Fruit fly (Drosophila melanogaster) whole organism, embryonic: Measurements from ENCODE around the gene Sodh2.

Experiments
- Adf1 ChIP-seq: fragments of 200-800 bp; sonication (Bioruptor generic); IDR thresholded peaks from 2 replicates; pipeline ENCODE4 v1.3.6; 2022; ENCODE audit warnings: missing biosample characterization, missing genetic modification characterization
- Aef1 ChIP-seq: fragments of 200-800 bp; sonication (Bioruptor generic); IDR thresholded peaks from 3 replicates; pipeline ENCODE4 v1.3.6; 2022; ENCODE audit warnings: missing biosample characterization, missing genetic modification characterization
- CG10366 ChIP-seq: fragments of 200-800 bp; sonication (Bioruptor generic); IDR thresholded peaks from 2 replicates; pipeline ENCODE4 v1.3.6; 2022; ENCODE audit warnings: missing biosample characterization, missing genetic modification characterization
- CG10431 ChIP-seq: fragments of 200-800 bp; sonication (Bioruptor generic); optimal IDR thresholded peaks from 3 replicates; lab custom pipeline; 2018; ENCODE audit warnings: missing biosample characterization, mild to moderate bottlenecking, missing genetic modification characterization
- CG10565 ChIP-seq: fragments of 200-800 bp; sonication (Bioruptor generic); optimal IDR thresholded peaks from 3 replicates; lab custom pipeline; 2016; ENCODE audit warnings: missing biosample characterization, mild to moderate bottlenecking, missing genetic modification characterization
- CG10654 ChIP-seq: fragments of 200-800 bp; sonication (Bioruptor generic); optimal IDR thresholded peaks from 2 replicates; lab custom pipeline; 2016; ENCODE audit warnings: missing biosample characterization, missing genetic modification characterization
- CG11093 ChIP-seq: fragments of 200-800 bp; sonication (Bioruptor generic); IDR thresholded peaks from 3 replicates; pipeline ENCODE4 v1.3.6; 2022; ENCODE audit warnings: missing biosample characterization, missing genetic modification characterization
- CG12219 ChIP-seq: fragments of 200-800 bp; sonication (Bioruptor generic); optimal IDR thresholded peaks from 3 replicates; lab custom pipeline; 2018; ENCODE audit warnings: missing biosample characterization, mild to moderate bottlenecking, missing genetic modification characterization
- CG12769 ChIP-seq: fragments of 200-800 bp; sonication (Bioruptor generic); optimal IDR thresholded peaks from 2 replicates; lab custom pipeline; 2019; ENCODE audit warnings: missing biosample characterization, mild to moderate bottlenecking, missing genetic modification characterization, moderate library complexity
- CG13296 ChIP-seq: fragments of 200-800 bp; sonication (Bioruptor generic); optimal IDR thresholded peaks from 3 replicates; lab custom pipeline; 2018; ENCODE audit warnings: missing biosample characterization, mild to moderate bottlenecking, missing genetic modification characterization
- CG17829 ChIP-seq: fragments of 200-800 bp; optimal IDR thresholded peaks from 2 replicates; lab custom pipeline; 2019; ENCODE audit warnings: missing biosample characterization, mild to moderate bottlenecking, missing genetic modification characterization, moderate library complexity
- CG1832 ChIP-seq: fragments of 200-800 bp; sonication (Bioruptor generic); optimal IDR thresholded peaks from 2 replicates; lab custom pipeline; 2017; ENCODE audit warnings: missing biosample characterization, mild to moderate bottlenecking, missing genetic modification characterization, inconsistent platforms
- CG42726 ChIP-seq: fragments of 200-800 bp; sonication (Bioruptor generic); IDR thresholded peaks from 2 replicates; pipeline ENCODE4 v1.3.6; 2022; ENCODE audit warnings: missing biosample characterization, missing genetic modification characterization; ENCODE audit not compliant: partially characterized antibody
- CHES-1-like ChIP-seq: fragments of 200-800 bp; sonication (Bioruptor generic); optimal IDR thresholded peaks from 2 replicates; lab custom pipeline; 2016; ENCODE audit warnings: missing biosample characterization, missing genetic modification characterization
- CTCF ChIP-seq: fragments of 200-800 bp; sonication (Bioruptor generic); optimal IDR thresholded peaks from 2 replicates; lab custom pipeline; 2017; ENCODE audit warnings: missing biosample characterization, mild to moderate bottlenecking, missing genetic modification characterization, moderate library complexity
- Dfd ChIP-seq, 2 experiments: fragments of >200 bp; optimal IDR thresholded peaks; 2 replicates each; lab custom pipeline; 2017; ENCODE audit warnings: missing biosample characterization in 2 of 2, missing genetic modification characterization in 2 of 2
- Drgx ChIP-seq: fragments of 200-800 bp; sonication (Bioruptor generic); IDR thresholded peaks from 2 replicates; pipeline ENCODE4 v1.3.6; 2022; ENCODE audit warnings: missing biosample characterization, missing genetic modification characterization
- Hmx ChIP-seq: fragments of 200-800 bp; sonication (Bioruptor generic); optimal IDR thresholded peaks from 2 replicates; lab custom pipeline; 2016; ENCODE audit warnings: missing biosample characterization, missing genetic modification characterization
- Hr51 ChIP-seq, 2 experiments: fragments of 200-800 bp; sonication (Bioruptor generic); optimal IDR thresholded peaks; 2 replicates in 1 of 2; 3 replicates in 1 of 2; lab custom pipeline; 2016 to 2018; ENCODE audit warnings: missing biosample characterization in 2 of 2, missing genetic modification characterization in 2 of 2, mild to moderate bottlenecking in 1 of 2, moderate library complexity in 1 of 2
- Jarid2 ChIP-seq: fragments of 200-800 bp; sonication (Bioruptor generic); optimal IDR thresholded peaks from 3 replicates; lab custom pipeline; 2017; ENCODE audit warnings: mild to moderate bottlenecking, missing biosample characterization, missing genetic modification reagents, missing genetic modification characterization
- Lim3 ChIP-seq: fragments of 200-800 bp; sonication (Bioruptor generic); IDR thresholded peaks from 2 replicates; pipeline ENCODE4 v1.3.6; 2022; ENCODE audit warnings: missing biosample characterization, missing genetic modification characterization
- Neu2 ChIP-seq: fragments of 200-800 bp; sonication (Bioruptor generic); optimal IDR thresholded peaks from 3 replicates; lab custom pipeline; 2016; ENCODE audit warnings: missing biosample characterization, missing genetic modification characterization, borderline replicate concordance
- Optix ChIP-seq: fragments of 200-800 bp; sonication (Bioruptor generic); IDR thresholded peaks from 3 replicates; pipeline ENCODE4 v1.3.6; 2022; ENCODE audit warnings: missing biosample characterization, missing genetic modification characterization
- Rfx ChIP-seq: fragments of 200-800 bp; sonication (Bioruptor generic); IDR thresholded peaks from 2 replicates; pipeline ENCODE4 v1.3.6; 2022; ENCODE audit warnings: missing biosample characterization, missing genetic modification characterization
- Scr ChIP-seq: fragments of 200-800 bp; sonication (Bioruptor generic); IDR thresholded peaks from 2 replicates; pipeline ENCODE4 v1.3.6; 2022; ENCODE audit warnings: missing biosample characterization, missing genetic modification characterization; ENCODE audit not compliant: partially characterized antibody
- Six4 ChIP-seq: fragments of 200-800 bp; sonication (Bioruptor generic); optimal IDR thresholded peaks from 2 replicates; lab custom pipeline; 2016; ENCODE audit warnings: missing biosample characterization, missing genetic modification characterization
- Trl ChIP-seq, 3 experiments: fragments of >200 bp in 2 of 3; fragments of 200-800 bp in 1 of 3; sonication (Bioruptor generic) in 1 of 3; optimal IDR thresholded peaks; 2 replicates in 1 of 3; 3 replicates in 2 of 3; lab custom pipeline; 2016 to 2017; ENCODE audit warnings: missing biosample characterization in 1 of 3, missing genetic modification characterization in 1 of 3
- az2 ChIP-seq: fragments of 200-800 bp; sonication (Bioruptor generic); optimal IDR thresholded peaks from 3 replicates; lab custom pipeline; 2016; ENCODE audit warnings: missing biosample characterization, missing genetic modification characterization
- bbx ChIP-seq: fragments of 200-800 bp; sonication (Bioruptor generic); IDR thresholded peaks from 2 replicates; pipeline ENCODE4 v1.3.6; 2022; ENCODE audit warnings: missing biosample characterization, missing genetic modification characterization; ENCODE audit not compliant: partially characterized antibody
- bcd ChIP-seq: fragments of 200-800 bp; sonication (Bioruptor generic); optimal IDR thresholded peaks from 2 replicates; lab custom pipeline; 2017; ENCODE audit warnings: missing biosample characterization, mild to moderate bottlenecking, missing genetic modification characterization
- caup ChIP-seq: fragments of 200-800 bp; sonication (Bioruptor generic); optimal IDR thresholded peaks from 3 replicates; lab custom pipeline; 2017; ENCODE audit warnings: missing biosample characterization, mild to moderate bottlenecking, missing genetic modification characterization, moderate library complexity; ENCODE audit not compliant: severe bottlenecking
- chif ChIP-seq, 2 experiments: fragments of 200-800 bp; sonication (Bioruptor generic); optimal IDR thresholded peaks; 3 replicates each; lab custom pipeline; 2016; ENCODE audit warnings: missing biosample characterization in 2 of 2, missing genetic modification characterization in 2 of 2
- dysf ChIP-seq: fragments of 200-800 bp; sonication (Bioruptor generic); IDR thresholded peaks from 3 replicates; pipeline ENCODE4 v1.3.6; 2022; ENCODE audit warnings: missing biosample characterization, missing genetic modification characterization
- hb ChIP-seq: fragments of 200-800 bp; sonication (Bioruptor generic); IDR thresholded peaks from 3 replicates; pipeline ENCODE4 v1.3.6; 2022; ENCODE audit warnings: missing biosample characterization, missing genetic modification characterization; ENCODE audit not compliant: partially characterized antibody
- ind ChIP-seq: fragments of 200-800 bp; sonication (Bioruptor generic); optimal IDR thresholded peaks from 3 replicates; lab custom pipeline; 2016; ENCODE audit warnings: missing biosample characterization, missing genetic modification characterization
- inv ChIP-seq: fragments of 200-800 bp; sonication (Bioruptor generic); IDR thresholded peaks from 2 replicates; pipeline ENCODE4 v1.3.6; 2022; ENCODE audit warnings: missing biosample characterization, missing genetic modification characterization; ENCODE audit not compliant: partially characterized antibody
- jigr1 ChIP-seq: fragments of 200-800 bp; sonication (Bioruptor generic); IDR thresholded peaks from 3 replicates; pipeline ENCODE4 v1.3.6; 2022; ENCODE audit warnings: missing biosample characterization, missing genetic modification characterization
- kah ChIP-seq: fragments of 200-800 bp; sonication (Bioruptor generic); optimal IDR thresholded peaks from 2 replicates; lab custom pipeline; 2018; ENCODE audit warnings: missing biosample characterization, mild to moderate bottlenecking, missing genetic modification characterization
- lov ChIP-seq, 2 experiments: fragments of 200-800 bp in 1 of 2; fragments of >200 bp in 1 of 2; sonication (Bioruptor generic) in 1 of 2; IDR thresholded peaks in 1 of 2; optimal IDR thresholded peaks in 1 of 2; 2 replicates in 1 of 2; 3 replicates in 1 of 2; pipeline versions ENCODE4 v1.3.6 to Lab custom; 2017 to 2022; ENCODE audit warnings: missing biosample characterization in 1 of 2, missing genetic modification characterization in 1 of 2
- maf-S ChIP-seq: fragments of 200-800 bp; sonication (Bioruptor generic); optimal IDR thresholded peaks from 2 replicates; lab custom pipeline; 2016; ENCODE audit warnings: missing biosample characterization, missing genetic modification characterization
- pb ChIP-seq: fragments of 200-800 bp; sonication (Bioruptor generic); optimal IDR thresholded peaks from 3 replicates; lab custom pipeline; 2016; ENCODE audit warnings: missing biosample characterization, missing genetic modification characterization
- pfk ChIP-seq: fragments of 200-800 bp; sonication (Bioruptor generic); optimal IDR thresholded peaks from 2 replicates; lab custom pipeline; 2018; ENCODE audit warnings: missing biosample characterization, mild to moderate bottlenecking, missing genetic modification characterization, moderate library complexity
- row ChIP-seq: fragments of 200-800 bp; sonication (Bioruptor generic); IDR thresholded peaks from 3 replicates; pipeline ENCODE4 v1.3.6; 2022; ENCODE audit warnings: missing biosample characterization, missing genetic modification characterization
- sima ChIP-seq: fragments of 200-800 bp; sonication (Bioruptor generic); optimal IDR thresholded peaks from 2 replicates; lab custom pipeline; 2016; ENCODE audit warnings: missing biosample characterization, missing genetic modification characterization
- slou ChIP-seq: fragments of 200-800 bp; sonication (Bioruptor generic); optimal IDR thresholded peaks from 3 replicates; lab custom pipeline; 2016; ENCODE audit warnings: missing biosample characterization, missing genetic modification characterization
- ssp ChIP-seq: fragments of 200-800 bp; sonication (Bioruptor generic); IDR thresholded peaks from 2 replicates; pipeline ENCODE4 v1.3.6; 2022; ENCODE audit warnings: missing biosample characterization, missing genetic modification characterization
- unc-4 ChIP-seq: fragments of 200-800 bp; sonication (Bioruptor generic); IDR thresholded peaks from 2 replicates; pipeline ENCODE4 v1.3.6; 2022; ENCODE audit warnings: missing biosample characterization, missing genetic modification characterization; ENCODE audit not compliant: partially characterized antibody

Gene Sodh2

dm6 chr3R:10875515-10876434 lies at the start of gene Sodh2 (continued):
- TF ChIP-seq ssp (GFP tag; lab: Robert Waterston, UW) (0 out of 2 replicates have a peak, but pooled peaks have one; percentile 13), CG12769 (tag; lab: Kevin White, UChicago) (peak; percentile 91), CG10366 (peak; percentile 59), az2 (GFP tag; lab: Kevin White, UChicago) (peak; percentile 47), inv (GFP tag; lab: Robert Waterston, UW) (no peak), lov (optimal IDR thresholded peaks at IDR 0.05; lab: Kevin White, UChicago) (no peak), lov (GFP tag; IDR thresholded peaks at IDR 0.05; lab: Robert Waterston, UW) (peak; percentile 5; the same call in 1 of the 3 replicates), Drgx (peak; percentile 91), pfk (GFP tag; lab: Kevin White, UChicago) (peak; percentile 62), CG1832 (GFP tag; lab: Kevin White, UChicago) (no peak), Optix (GFP tag; lab: Robert Waterston, UW) (peak; percentile 47; the same call in 1 of the 3 replicates), ind (GFP tag; lab: Kevin White, UChicago) (peak; percentile 61), Jarid2 (peak; percentile 36), slou (GFP tag; lab: Kevin White, UChicago) (peak; percentile 16), sima (GFP tag; lab: Kevin White, UChicago) (peak; percentile 17), Rfx (GFP tag; lab: Robert Waterston, UW) (peak; percentile 94), jigr1 (GFP tag; lab: Robert Waterston, UW) (no peak), CTCF (peak; percentile 27), CG10654 (peak; percentile 47), CG10431 (GFP tag; lab: Kevin White, UChicago) (peak; percentile 42), Trl (optimal IDR thresholded peaks at IDR 0.05; lab: Kevin White, UChicago) (peak in 1 of 2 experiments; percentile 28), Trl (GFP tag; optimal IDR thresholded peaks at IDR 0.05; lab: Kevin White, UChicago) (peak; percentile 25), Scr (GFP tag; lab: Robert Waterston, UW) (no peak), CG10565 (no peak), pb (GFP tag; lab: Kevin White, UChicago) (peak; percentile 19), CG17829 (peak; percentile 83), chif (GFP tag; optimal IDR thresholded peaks at IDR 0.05; lab: Kevin White, UChicago) (peak; percentile 14 to 34), dysf (peak; percentile 79), bcd (peak; percentile 79), CG11093 (GFP tag; lab: Robert Waterston, UW) (peak; percentile 52; the same call in 1 of the 3 replicates), hb (GFP tag; lab: Robert Waterston, UW) (no peak), Aef1 (GFP tag; lab: Robert Waterston, UW) (peak; percentile 68), CG13296 (GFP tag; lab: Kevin White, UChicago) (peak; percentile 90), Hmx (GFP tag; lab: Kevin White, UChicago) (no peak), row (GFP tag; lab: Robert Waterston, UW) (peak; percentile 80), kah (GFP tag; lab: Kevin White, UChicago) (peak; percentile 74), Dfd (GFP tag; optimal IDR thresholded peaks at IDR 0.05; lab: Kevin White, UChicago) (no peak), bbx (no peak), caup (GFP tag; lab: Kevin White, UChicago) (peak; percentile 91), Lim3 (GFP tag; lab: Robert Waterston, UW) (no peak), Neu2 (GFP tag; lab: Kevin White, UChicago) (no peak), CHES-1-like (GFP tag; lab: Kevin White, UChicago) (peak; percentile 71), maf-S (GFP tag; lab: Kevin White, UChicago) (peak; percentile 67), Six4 (GFP tag; lab: Kevin White, UChicago) (peak; percentile 34), unc-4 (GFP tag; lab: Robert Waterston, UW) (0 out of 2 replicates have a peak, but pooled peaks have one; percentile 15), CG12219 (peak; percentile 50), Hr51 (GFP tag; optimal IDR thresholded peaks at IDR 0.05; lab: Kevin White, UChicago) (peak in 1 of 2 experiments; percentile 81), CG42726 (GFP tag; lab: Robert Waterston, UW) (no peak), Adf1 (peak; percentile 59; the same call in 1 of the 2 replicates)
